Fruit fly (Drosophila melanogaster): Measurements from ENCODE around the gene CG12713.
A peak's percentile ranks its signal among the peaks of the same experiment; 100 is the strongest.

Gene CG12713

DNA sequence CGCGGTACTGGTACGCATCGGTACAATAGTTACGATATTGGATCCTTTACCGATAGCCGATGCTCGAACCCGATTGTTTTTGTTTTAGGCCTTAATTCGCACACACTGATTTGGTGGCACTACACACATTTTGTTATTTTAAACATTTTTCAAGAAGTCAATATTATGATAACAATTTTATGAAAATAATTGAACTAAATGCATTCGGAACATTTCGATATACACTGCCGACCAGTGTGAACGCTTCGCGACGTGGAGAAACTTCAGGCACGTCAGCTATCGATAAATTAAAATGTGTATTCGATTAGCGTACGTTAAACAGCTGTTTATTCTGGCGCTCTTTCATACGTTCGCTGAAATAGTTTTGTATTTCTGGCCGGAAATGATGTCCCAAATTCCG is at the start of gene CG12713 (continued):
- TF ChIP-seq CG15011 (GFP tag; optimal IDR thresholded peaks at IDR 0.05) (no peak), CG5245 (GFP tag; optimal IDR thresholded peaks at IDR 0.05) (no peak), CG2116 (GFP tag; optimal IDR thresholded peaks at IDR 0.05) (peak; percentile 91), CG12299 (tag; optimal IDR thresholded peaks at IDR 0.05) (peak; percentile 38), slbo (GFP tag; IDR thresholded peaks at IDR 0.05) (peak; percentile 48), CG11247 (GFP tag; IDR thresholded peaks at IDR 0.05) (no peak), corto (GFP tag; optimal IDR thresholded peaks at IDR 0.05) (no peak), CG6654 (GFP tag; optimal IDR thresholded peaks at IDR 0.05) (no peak), ind (GFP tag; optimal IDR thresholded peaks at IDR 0.05) (no peak), Rx (GFP tag; IDR thresholded peaks at IDR 0.05) (no peak), CG9797 (GFP tag; optimal IDR thresholded peaks at IDR 0.05) (peak; percentile 73), CG10209 (GFP tag; optimal IDR thresholded peaks at IDR 0.05) (no peak), Pdp1 (GFP tag; optimal IDR thresholded peaks at IDR 0.05) (peak in 1 of 2 experiments; percentile 62), CG3281 (GFP tag; optimal IDR thresholded peaks at IDR 0.05) (no peak), gsb-n (tag; optimal IDR thresholded peaks at IDR 0.05) (no peak), H2.0 (GFP tag; IDR thresholded peaks at IDR 0.05) (no peak), CG9437 (GFP tag; optimal IDR thresholded peaks at IDR 0.05) (peak; percentile 89), bab2 (GFP tag; optimal IDR thresholded peaks at IDR 0.05) (peak; percentile 3), ci (GFP tag; IDR thresholded peaks at IDR 0.05) (no peak), CG1529 (GFP tag; optimal IDR thresholded peaks at IDR 0.05) (no peak), seq (GFP tag; IDR thresholded peaks at IDR 0.05) (no peak), CG15601 (tag; optimal IDR thresholded peaks at IDR 0.05) (peak; percentile 20), fd102C (GFP tag; optimal IDR thresholded peaks at IDR 0.05) (no peak), CG6175 (GFP tag; IDR thresholded peaks at IDR 0.05) (no peak), disco-r (GFP tag; optimal IDR thresholded peaks at IDR 0.05) (no peak), ftz-f1 (GFP tag; optimal IDR thresholded peaks at IDR 0.05) (peak; percentile 30), oc (tag; optimal IDR thresholded peaks at IDR 0.05) (no peak), al (GFP tag; IDR thresholded peaks at IDR 0.05) (no peak), CG14965 (GFP tag; optimal IDR thresholded peaks at IDR 0.05; ENCODE audit: borderline replicate concordance) (no peak), CG7271 (tag; optimal IDR thresholded peaks at IDR 0.05) (no peak), aop (GFP tag; IDR thresholded peaks at IDR 0.05) (no peak), run (tag; optimal IDR thresholded peaks at IDR 0.05) (no peak), CG16813 (GFP tag; IDR thresholded peaks at IDR 0.05; ENCODE audit: partially characterized antibody) (peak; percentile 87), so (GFP tag; IDR thresholded peaks at IDR 0.05) (no peak), Xrp1 (GFP tag; IDR thresholded peaks at IDR 0.05) (no peak), NC2α (GFP tag; optimal IDR thresholded peaks at IDR 0.05) (no peak), Lim3 (GFP tag; IDR thresholded peaks at IDR 0.05) (no peak), salm (tag; optimal IDR thresholded peaks at IDR 0.05) (no peak), CG8281 (tag; optimal IDR thresholded peaks at IDR 0.05) (no peak), sc (optimal IDR thresholded peaks at IDR 0.05) (no peak), sc (GFP tag; optimal IDR thresholded peaks at IDR 0.05) (no peak), Bdp1 (GFP tag; optimal IDR thresholded peaks at IDR 0.05) (peak; percentile 34), btn (GFP tag; optimal IDR thresholded peaks at IDR 0.05) (no peak), pita (GFP tag; optimal IDR thresholded peaks at IDR 0.05) (peak; percentile 60), repo (GFP tag; optimal IDR thresholded peaks at IDR 0.05) (no peak), TFAM (GFP tag; optimal IDR thresholded peaks at IDR 0.05) (no peak), slp2 (GFP tag; optimal IDR thresholded peaks at IDR 0.05) (no peak), her (GFP tag; optimal IDR thresholded peaks at IDR 0.05) (peak; percentile 13), sim (GFP tag; IDR thresholded peaks at IDR 0.05) (no peak), CG17912 (GFP tag; optimal IDR thresholded peaks at IDR 0.05) (no peak), pan (optimal IDR thresholded peaks at IDR 0.05) (no peak), pan (GFP tag; optimal IDR thresholded peaks at IDR 0.05 in 1 of 2, IDR thresholded peaks at IDR 0.05 in 1 of 2) (no peak), Sry-δ (GFP tag; optimal IDR thresholded peaks at IDR 0.05) (peak; percentile 83)

Data from whole organism, embryonic.